Fruit fly (Drosophila melanogaster) whole organism, embryonic: ENCODE data around the gene GNBP2.

Experiments used
- ATbp ChIP-seq: fragments of 200-800 bp; sonication (Bioruptor generic); optimal IDR thresholded peaks from 2 replicates; lab custom pipeline; 2017; ENCODE audit warnings: missing biosample characterization, mild to moderate bottlenecking, missing genetic modification characterization, missing genetic modification reagents
- Blimp-1 ChIP-seq: fragments of 200-800 bp; sonication (Bioruptor generic); optimal IDR thresholded peaks from 3 replicates; lab custom pipeline; 2018; ENCODE audit warnings: missing biosample characterization, missing genetic modification characterization, mild to moderate bottlenecking, moderate library complexity, missing genetic modification reagents
- CG10321 ChIP-seq: fragments of 200-800 bp; sonication (Bioruptor generic); IDR thresholded peaks from 2 replicates; pipeline ENCODE4 v1.3.6; 2022; ENCODE audit warnings: missing biosample characterization, missing genetic modification characterization
- CG11398 ChIP-seq: fragments of 200-800 bp; sonication (Bioruptor generic); optimal IDR thresholded peaks from 2 replicates; lab custom pipeline; 2016; ENCODE audit warnings: missing biosample characterization, missing genetic modification characterization
- CG11456 ChIP-seq: fragments of 200-800 bp; sonication (Bioruptor generic); IDR thresholded peaks from 3 replicates; pipeline ENCODE4 v1.3.6; 2022; ENCODE audit warnings: missing biosample characterization, missing genetic modification characterization
- CG13296 ChIP-seq: fragments of 200-800 bp; sonication (Bioruptor generic); optimal IDR thresholded peaks from 3 replicates; lab custom pipeline; 2018; ENCODE audit warnings: missing biosample characterization, mild to moderate bottlenecking, missing genetic modification characterization
- CG14441 ChIP-seq: fragments of 200-800 bp; sonication (Bioruptor generic); IDR thresholded peaks from 2 replicates; pipeline ENCODE4 v1.3.6; 2022; ENCODE audit warnings: missing biosample characterization, missing genetic modification characterization
- CG14965 ChIP-seq: fragments of 200-800 bp; sonication (Bioruptor generic); optimal IDR thresholded peaks from 2 replicates; lab custom pipeline; 2016; ENCODE audit warnings: missing biosample characterization, missing genetic modification characterization, borderline replicate concordance
- CG1529 ChIP-seq: fragments of 200-800 bp; sonication (Bioruptor generic); optimal IDR thresholded peaks from 3 replicates; lab custom pipeline; 2018; ENCODE audit warnings: missing biosample characterization, missing genetic modification characterization
- CG15479 ChIP-seq: fragments of 200-800 bp; sonication (Bioruptor generic); optimal IDR thresholded peaks from 3 replicates; lab custom pipeline; 2019; ENCODE audit warnings: missing biosample characterization, mild to moderate bottlenecking, missing genetic modification characterization, moderate library complexity
- CG1602 ChIP-seq: fragments of 200-800 bp; sonication (Bioruptor generic); optimal IDR thresholded peaks from 3 replicates; lab custom pipeline; 2016; ENCODE audit warnings: missing biosample characterization, missing genetic modification characterization
- CG17385 ChIP-seq: fragments of 200-800 bp; sonication (Bioruptor generic); optimal IDR thresholded peaks from 3 replicates; lab custom pipeline; 2018; ENCODE audit warnings: missing biosample characterization, mild to moderate bottlenecking, missing genetic modification characterization
- CG18011 ChIP-seq: fragments of 200-800 bp; sonication (Bioruptor generic); optimal IDR thresholded peaks from 2 replicates; lab custom pipeline; 2017; ENCODE audit warnings: missing biosample characterization, missing genetic modification characterization, mild to moderate bottlenecking, moderate library complexity, missing genotype
- CG18764 ChIP-seq: fragments of 200-800 bp; sonication (Bioruptor generic); optimal IDR thresholded peaks from 3 replicates; lab custom pipeline; 2016; ENCODE audit warnings: missing biosample characterization, missing genetic modification characterization
- CG2129 ChIP-seq: fragments of 200-800 bp; sonication (Bioruptor generic); IDR thresholded peaks from 2 replicates; pipeline ENCODE4 v1.3.6; 2022; ENCODE audit warnings: missing biosample characterization, missing genetic modification characterization; ENCODE audit not compliant: partially characterized antibody
- CG31224 ChIP-seq: fragments of 200-800 bp; sonication (Bioruptor generic); IDR thresholded peaks from 2 replicates; pipeline ENCODE4 v1.3.6; 2022; ENCODE audit warnings: missing biosample characterization, missing genetic modification characterization
- CG32532 ChIP-seq: fragments of 200-800 bp; sonication (Bioruptor generic); IDR thresholded peaks from 2 replicates; pipeline ENCODE4 v1.3.6; 2022; ENCODE audit warnings: missing biosample characterization, missing genetic modification characterization
- CG3838 ChIP-seq: fragments of 200-800 bp; sonication (Bioruptor generic); optimal IDR thresholded peaks from 3 replicates; lab custom pipeline; 2016; ENCODE audit warnings: missing biosample characterization, missing genetic modification characterization
- CG6272 ChIP-seq: fragments of 200-800 bp; sonication (Bioruptor generic); IDR thresholded peaks from 2 replicates; pipeline ENCODE4 v1.3.6; 2022; ENCODE audit warnings: missing biosample characterization, missing genetic modification characterization
- CG9727 ChIP-seq: fragments of 200-800 bp; sonication (Bioruptor generic); optimal IDR thresholded peaks from 3 replicates; lab custom pipeline; 2017; ENCODE audit warnings: missing biosample characterization, mild to moderate bottlenecking, missing genetic modification characterization
- CkIIα-i1 ChIP-seq: fragments of 200-800 bp; sonication (Bioruptor generic); IDR thresholded peaks from 2 replicates; pipeline ENCODE4 v1.3.6; 2022; ENCODE audit warnings: missing biosample characterization, missing genetic modification characterization
- Dbx ChIP-seq: fragments of 200-800 bp; sonication (Bioruptor generic); IDR thresholded peaks from 3 replicates; pipeline ENCODE4 v1.3.6; 2022; ENCODE audit warnings: missing biosample characterization, missing genetic modification characterization
- Dll ChIP-seq: fragments of 200-800 bp; sonication (Bioruptor generic); IDR thresholded peaks from 4 replicates; pipeline ENCODE4 v1.3.6; 2022; ENCODE audit warnings: missing biosample characterization, missing genetic modification characterization; ENCODE audit not compliant: partially characterized antibody
- Dref ChIP-seq: fragments of 200-800 bp; sonication (Bioruptor generic); IDR thresholded peaks from 2 replicates; pipeline ENCODE4 v1.3.6; 2022; ENCODE audit warnings: missing biosample characterization, missing genetic modification characterization
- Fer3 ChIP-seq: fragments of 200-800 bp; sonication (Bioruptor generic); optimal IDR thresholded peaks from 2 replicates; lab custom pipeline; 2018; ENCODE audit warnings: missing biosample characterization, mild to moderate bottlenecking, missing genetic modification characterization, moderate library complexity
- Gsc ChIP-seq: fragments of 200-800 bp; sonication (Bioruptor generic); IDR thresholded peaks from 2 replicates; pipeline ENCODE4 v1.3.6; 2022; ENCODE audit warnings: missing biosample characterization, missing genetic modification characterization
- HHEX ChIP-seq: fragments of 200-800 bp; sonication (Bioruptor generic); optimal IDR thresholded peaks from 3 replicates; lab custom pipeline; 2017; ENCODE audit warnings: missing biosample characterization, mild to moderate bottlenecking, missing genetic modification characterization, missing genetic modification reagents
- Kr ChIP-seq: fragments of 200-800 bp; sonication (Bioruptor generic); optimal IDR thresholded peaks from 2 replicates; lab custom pipeline; 2017; ENCODE audit warnings: missing biosample characterization, mild to moderate bottlenecking, missing genetic modification characterization
- NK7.1 ChIP-seq: fragments of 200-800 bp; sonication (Bioruptor generic); optimal IDR thresholded peaks from 3 replicates; lab custom pipeline; 2016; ENCODE audit warnings: missing biosample characterization, missing genetic modification characterization
- NfI ChIP-seq: fragments of 200-800 bp; sonication (Bioruptor generic); optimal IDR thresholded peaks from 3 replicates; lab custom pipeline; 2018; ENCODE audit warnings: missing biosample characterization, mild to moderate bottlenecking, missing genetic modification characterization, moderate library complexity
- Sin3A ChIP-seq: fragments of >200 bp; optimal IDR thresholded peaks from 2 replicates; lab custom pipeline; 2018
- amos ChIP-seq: fragments of 200-800 bp; sonication (Bioruptor generic); IDR thresholded peaks from 2 replicates; pipeline ENCODE4 v1.3.6; 2022; ENCODE audit warnings: missing biosample characterization, missing genetic modification characterization; ENCODE audit not compliant: partially characterized antibody
- corto ChIP-seq: fragments of 200-800 bp; sonication (Bioruptor generic); optimal IDR thresholded peaks from 2 replicates; lab custom pipeline; 2016; ENCODE audit warnings: missing biosample characterization, mild to moderate bottlenecking, missing genetic modification characterization, moderate library complexity
- dati ChIP-seq: fragments of 200-800 bp; sonication (Bioruptor generic); IDR thresholded peaks from 2 replicates; pipeline ENCODE4 v1.3.6; 2022; ENCODE audit warnings: missing biosample characterization, missing genetic modification characterization
- dysf ChIP-seq: fragments of 200-800 bp; sonication (Bioruptor generic); IDR thresholded peaks from 3 replicates; pipeline ENCODE4 v1.3.6; 2022; ENCODE audit warnings: missing biosample characterization, missing genetic modification characterization
- fd3F ChIP-seq: fragments of 200-800 bp; sonication (Bioruptor generic); optimal IDR thresholded peaks from 2 replicates; lab custom pipeline; 2018; ENCODE audit warnings: missing biosample characterization, mild to moderate bottlenecking, missing genetic modification characterization, moderate library complexity
- ftz-f1 ChIP-seq: fragments of 200-800 bp; sonication (Bioruptor generic); optimal IDR thresholded peaks from 2 replicates; lab custom pipeline; 2016; ENCODE audit warnings: missing biosample characterization, missing genetic modification characterization
- gfzf ChIP-seq: fragments of 200-800 bp; sonication (Bioruptor generic); optimal IDR thresholded peaks from 2 replicates; lab custom pipeline; 2016; ENCODE audit warnings: missing biosample characterization, mild to moderate bottlenecking, missing genetic modification characterization, moderate library complexity
- gsb-n ChIP-seq: fragments of 200-800 bp; sonication (Bioruptor generic); optimal IDR thresholded peaks from 3 replicates; lab custom pipeline; 2018; ENCODE audit warnings: missing biosample characterization, mild to moderate bottlenecking, missing genetic modification characterization
- hbn ChIP-seq: fragments of 200-800 bp; sonication (Bioruptor generic); IDR thresholded peaks from 2 replicates; pipeline ENCODE4 v1.3.6; 2022; ENCODE audit warnings: missing biosample characterization, missing genetic modification characterization; ENCODE audit not compliant: partially characterized antibody
- hth ChIP-seq: fragments of >200 bp; optimal IDR thresholded peaks from 2 replicates; lab custom pipeline; 2017; ENCODE audit warnings: inconsistent platforms
- jumu ChIP-seq: fragments of 200-800 bp; sonication (Bioruptor generic); optimal IDR thresholded peaks from 3 replicates; lab custom pipeline; 2016; ENCODE audit warnings: missing biosample characterization, missing genetic modification characterization
- mld ChIP-seq: fragments of 200-800 bp; sonication (Bioruptor generic); IDR thresholded peaks from 3 replicates; pipeline ENCODE4 v1.3.6; 2022; ENCODE audit warnings: missing biosample characterization, missing genetic modification characterization; ENCODE audit not compliant: partially characterized antibody
- p53 ChIP-seq: fragments of 200-800 bp; sonication (Bioruptor generic); optimal IDR thresholded peaks from 2 replicates; lab custom pipeline; 2016; ENCODE audit warnings: missing biosample characterization, missing genetic modification characterization
- rib ChIP-seq: fragments of 200-800 bp; sonication (Bioruptor generic); IDR thresholded peaks from 2 replicates; pipeline ENCODE4 v1.3.6; 2022; ENCODE audit warnings: missing biosample characterization, missing genetic modification characterization
- sens ChIP-seq: fragments of 200-800 bp; sonication (Bioruptor generic); peaks from one replicate; lab custom pipeline; 2016; ENCODE audit warnings: missing biosample characterization, missing genetic modification characterization
- zen ChIP-seq: fragments of 200-800 bp; sonication (Bioruptor generic); optimal IDR thresholded peaks from 3 replicates; lab custom pipeline; 2018; ENCODE audit warnings: missing biosample characterization, mild to moderate bottlenecking, missing genetic modification characterization, moderate library complexity
- zen2 ChIP-seq: fragments of 200-800 bp; sonication (Bioruptor generic); IDR thresholded peaks from 3 replicates; pipeline ENCODE4 v1.3.6; 2022; ENCODE audit warnings: missing biosample characterization, missing genetic modification characterization; ENCODE audit not compliant: partially characterized antibody
- zfh1 ChIP-seq: fragments of 200-800 bp; sonication (Bioruptor generic); IDR thresholded peaks from 3 replicates; pipeline ENCODE4 v1.3.6; 2022; ENCODE audit warnings: missing biosample characterization, missing genetic modification characterization

Gene GNBP2

DNA sequence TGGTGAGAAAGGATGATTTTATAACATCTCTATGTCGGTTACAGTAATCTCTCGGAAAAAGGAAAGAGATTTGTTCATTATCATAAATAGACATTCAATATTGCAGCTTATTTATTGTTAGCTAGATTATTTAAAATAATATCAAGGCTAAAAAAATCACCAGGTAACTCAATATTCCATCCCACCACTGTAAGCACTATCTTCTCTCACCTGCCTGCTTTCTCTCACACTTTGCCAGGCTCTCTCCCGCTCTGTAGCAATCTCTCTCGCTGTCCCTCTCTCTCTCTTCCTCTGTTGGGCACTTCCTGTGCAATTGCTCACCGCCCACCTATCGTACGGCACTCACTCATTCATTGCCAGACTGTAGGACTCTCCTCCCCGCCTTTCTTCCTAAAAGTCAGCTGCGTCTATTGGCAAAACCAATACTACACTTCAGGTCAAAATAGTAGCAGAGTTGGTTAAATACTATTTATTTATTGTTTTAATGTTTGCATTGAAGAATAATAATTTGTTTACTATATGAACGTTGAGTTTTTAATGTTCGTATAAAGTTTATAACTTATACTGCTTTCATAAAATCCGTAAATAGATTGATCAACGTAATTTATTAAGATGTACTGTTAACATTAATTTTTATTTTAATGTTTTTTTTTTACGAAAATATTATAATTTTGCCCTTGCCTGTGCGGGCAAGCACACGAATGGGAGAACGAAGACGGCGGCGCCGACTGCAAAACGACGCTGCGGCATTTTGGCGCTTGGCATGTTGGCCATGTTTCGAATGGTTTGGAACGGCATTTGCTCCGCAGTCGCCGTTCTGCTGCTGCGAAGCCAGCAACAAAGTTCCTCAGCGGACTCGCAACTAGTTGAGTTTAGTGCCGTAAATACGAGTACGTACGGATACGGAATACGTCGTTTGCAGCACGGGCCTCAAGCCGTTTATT, 34.4 kb downstream of the GNBP2 start (continued):
- no peak for TF ChIP-seq CG2129 (GFP tag; lab: Robert Waterston, UW)
- TF ChIP-seq fd3F = peak; percentile 93
- TF ChIP-seq gsb-n (tag; lab: Kevin White, UChicago) = peak; percentile 74
- no peak for TF ChIP-seq Gsc
- peak; percentile 74 for TF ChIP-seq CG3838 (GFP tag; lab: Kevin White, UChicago)
- peak; percentile 53 for TF ChIP-seq CG14965 (GFP tag; lab: Kevin White, UChicago)
- TF ChIP-seq Sin3A (lab: Kevin White, UChicago) = no peak
- peak; percentile 98 for TF ChIP-seq CG6272 (GFP tag; lab: Robert Waterston, UW)
- peak; percentile 64 for TF ChIP-seq CG1529 (GFP tag; lab: Kevin White, UChicago)
- peak; percentile 90 for TF ChIP-seq HHEX
- peak; percentile 99 for TF ChIP-seq CG11456 (GFP tag; lab: Robert Waterston, UW)
- TF ChIP-seq Dll (GFP tag; lab: Robert Waterston, UW) = no peak
- TF ChIP-seq CG32532 = peak; percentile 99
- no peak for TF ChIP-seq hbn (GFP tag; lab: Robert Waterston, UW)
- peak; percentile 46 for TF ChIP-seq corto
- TF ChIP-seq ATbp = peak; percentile 78
- no peak; the same call in 1 of the 2 replicates for TF ChIP-seq Dref (GFP tag; lab: Robert Waterston, UW)
- peak; percentile 94 for TF ChIP-seq CG13296
- peak; percentile 81 for TF ChIP-seq Blimp-1 (GFP tag; lab: Kevin White, UChicago)
- TF ChIP-seq Kr = no peak
- TF ChIP-seq zen = peak; percentile 76
- peak; percentile 84 for TF ChIP-seq CG18011 (GFP tag; lab: Kevin White, UChicago)
- TF ChIP-seq CG14441 (GFP tag; lab: Robert Waterston, UW) = peak; percentile 97
- peak; percentile 85 for TF ChIP-seq CG1602 (GFP tag; lab: Kevin White, UChicago)
- peak; percentile 91 for TF ChIP-seq CG9727
- TF ChIP-seq zfh1 (GFP tag; lab: Robert Waterston, UW) = peak; percentile 98
- peak; percentile 84 for TF ChIP-seq CG17385
- TF ChIP-seq NfI (GFP tag; lab: Kevin White, UChicago) = peak; percentile 94
- TF ChIP-seq p53 (GFP tag; lab: Kevin White, UChicago) = peak; percentile 17
- TF ChIP-seq hth (lab: Kevin White, UChicago) = no peak
- peak; percentile 98 for TF ChIP-seq dysf
- peak; percentile 96 for TF ChIP-seq Fer3 (tag; lab: Kevin White, UChicago)
- peak; percentile 98 for TF ChIP-seq sens
- TF ChIP-seq CG10321 (GFP tag; lab: Robert Waterston, UW) = peak; percentile 70
- peak; percentile 72 for TF ChIP-seq jumu (GFP tag; lab: Kevin White, UChicago)
- no peak for TF ChIP-seq zen2 (GFP tag; lab: Robert Waterston, UW)
- TF ChIP-seq rib (GFP tag; lab: Robert Waterston, UW) = peak; percentile 98
- no peak for TF ChIP-seq mld (GFP tag; lab: Robert Waterston, UW)
- TF ChIP-seq CG15479 (GFP tag; lab: Kevin White, UChicago) = peak; percentile 22
- peak; percentile 85 for TF ChIP-seq CG11398 (GFP tag; lab: Kevin White, UChicago)
- no peak for TF ChIP-seq amos (GFP tag; lab: Robert Waterston, UW)
- TF ChIP-seq ftz-f1 = no peak
- TF ChIP-seq dati (GFP tag; lab: Robert Waterston, UW) = peak; percentile 96
- peak; percentile 95 for TF ChIP-seq CG31224 (GFP tag; lab: Robert Waterston, UW)
- peak; percentile 90 for TF ChIP-seq CkIIα-i1 (GFP tag; lab: Robert Waterston, UW)
- no peak for TF ChIP-seq gfzf (GFP tag; lab: Kevin White, UChicago)
- peak; percentile 78 for TF ChIP-seq CG18764
- peak; percentile 91 for TF ChIP-seq NK7.1 (GFP tag; lab: Kevin White, UChicago)
- TF ChIP-seq Dbx (GFP tag; lab: Robert Waterston, UW) = peak; percentile 99
